Worm (Caenorhabditis elegans): ENCODE measurements around the gene tif-1A.

tif-1A gene

DNA sequence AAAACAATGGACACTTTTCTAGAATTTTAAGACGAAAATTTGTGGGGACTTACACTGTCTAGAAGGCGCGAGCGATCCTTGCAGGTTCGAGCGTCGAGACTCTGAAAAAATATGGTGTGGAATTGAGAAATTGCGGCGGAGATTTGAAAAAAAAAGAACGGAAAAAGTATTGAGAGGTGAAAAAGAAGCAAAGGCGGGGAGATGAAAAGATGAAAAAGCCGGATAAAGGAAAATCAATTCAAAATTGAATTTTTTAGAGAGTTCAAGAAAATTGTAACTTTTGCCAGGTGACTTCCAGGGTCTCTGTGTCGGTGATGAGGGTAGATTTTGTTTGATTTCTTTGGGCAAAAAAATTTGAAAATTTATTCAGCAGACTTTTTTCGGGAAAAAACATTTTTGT is 27.6 kb downstream of the tif-1A start, which contains the start of gene msi-1:
msi-1 (minus strand) TSS at position 101 of the 400 bp plus-strand sequence.
- TF ChIP-seq pat-9 (tag; optimal IDR thresholded peaks at IDR 0.05) (no peak), ref-2 (tag; optimal IDR thresholded peaks at IDR 0.05) (no peak), Y22D7AL.16 (tag; optimal IDR thresholded peaks at IDR 0.05) (no peak), eyg-1 (tag; optimal IDR thresholded peaks at IDR 0.05) (no peak), ceh-22 (tag; optimal IDR thresholded peaks at IDR 0.05) (no peak), syd-9 (tag; optimal IDR thresholded peaks at IDR 0.05) (no peak), fkh-6 (tag; optimal IDR thresholded peaks at IDR 0.05) (no peak), sox-4 (tag; optimal IDR thresholded peaks at IDR 0.05) (no peak), C38D4.7 (GFP tag; optimal IDR thresholded peaks at IDR 0.05) (no peak), elt-4 (tag; optimal IDR thresholded peaks at IDR 0.05) (no peak), ceh-45 (GFP tag; IDR thresholded peaks at IDR 0.05) (no peak), mec-3 (tag; optimal IDR thresholded peaks at IDR 0.05; ENCODE audit: borderline replicate concordance) (no peak), hlh-8 (tag; optimal IDR thresholded peaks at IDR 0.05) (no peak), rnt-1 (tag; optimal IDR thresholded peaks at IDR 0.05) (no peak), ceh-31 (tag; optimal IDR thresholded peaks at IDR 0.05) (no peak), che-1 (tag; optimal IDR thresholded peaks at IDR 0.05) (no peak), gmeb-2 (tag; optimal IDR thresholded peaks at IDR 0.05) (no peak)

DNA sequence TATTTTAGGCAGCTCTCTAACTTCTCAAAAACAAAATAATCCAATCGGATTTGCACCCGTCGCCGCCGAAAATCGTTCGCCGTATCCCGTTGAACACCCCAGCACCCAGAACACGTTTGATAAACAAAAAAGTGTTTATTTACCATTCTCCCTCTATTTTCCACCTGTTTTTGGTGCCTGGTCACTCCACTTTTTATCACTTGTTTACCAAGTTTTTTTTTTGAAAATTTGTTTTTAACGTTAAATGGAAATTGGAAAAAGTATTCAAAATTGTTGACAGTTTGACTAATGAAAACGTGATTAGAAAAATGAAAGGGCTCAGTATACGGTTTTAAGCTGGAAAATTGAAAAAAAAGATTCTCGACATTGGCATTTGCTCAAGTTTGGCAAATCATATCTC is 28.9 kb downstream of the tif-1A start:
- TF ChIP-seq dve-1 (tag; optimal IDR thresholded peaks at IDR 0.05): no peak
- TF ChIP-seq pqm-1 (tag; optimal IDR thresholded peaks at IDR 0.05): no peak
- TF ChIP-seq madf-2 (tag; optimal IDR thresholded peaks at IDR 0.05): no peak
- no peak for TF ChIP-seq unc-86 (tag; optimal IDR thresholded peaks at IDR 0.05)
- TF ChIP-seq ceh-30 (tag; optimal IDR thresholded peaks at IDR 0.05): no peak

DNA sequence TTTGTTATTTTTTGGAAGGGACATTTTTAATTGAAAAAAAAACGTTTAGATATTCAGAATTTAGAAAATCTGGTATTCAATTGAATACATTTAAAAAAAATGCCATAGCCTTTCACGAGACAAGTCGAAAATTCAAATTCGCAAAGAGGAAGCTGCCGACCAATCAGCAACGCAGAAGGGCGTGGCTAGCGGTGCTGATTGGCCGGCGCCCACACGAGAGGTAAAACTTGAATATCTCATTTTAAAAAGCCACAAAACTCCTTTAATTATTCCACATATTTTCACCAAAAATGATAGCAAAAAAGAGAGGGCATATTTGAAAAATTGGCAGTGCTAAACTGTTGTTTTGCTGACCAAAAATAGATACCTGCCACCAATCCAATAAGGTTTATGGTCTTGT is 29.4 kb downstream of the tif-1A start:
- TF ChIP-seq unc-86 (tag; optimal IDR thresholded peaks at IDR 0.05) (no peak), nfya-1 (tag; optimal IDR thresholded peaks at IDR 0.05) (peak; percentile 79)

DNA sequence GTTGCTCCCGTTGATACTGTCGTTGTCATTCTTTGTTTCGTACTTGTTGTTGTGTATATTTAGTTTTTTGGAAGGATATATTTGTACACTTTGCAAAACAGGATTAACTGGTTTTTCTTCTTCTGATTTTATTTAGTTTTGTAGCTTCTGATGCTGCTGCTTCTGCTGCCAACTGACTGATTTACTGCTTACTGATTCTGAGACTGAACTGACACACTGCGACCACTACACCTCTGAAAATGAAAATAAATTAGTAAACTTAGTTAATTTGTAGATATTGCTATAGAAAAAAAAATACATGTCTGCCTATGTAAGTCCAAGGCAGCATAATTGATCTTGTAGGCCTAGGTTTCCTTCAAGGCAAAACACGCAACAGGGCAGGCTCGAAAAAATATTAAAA is 31.2 kb downstream of the tif-1A start, which contains the start of gene R10E9.4:
R10E9.4 (minus strand) TSS at position 101 of the 400 bp plus-strand sequence.
- TF ChIP-seq pag-3 (tag; optimal IDR thresholded peaks at IDR 0.05; ENCODE audit: borderline replicate concordance) (no peak), ceh-2 (tag; optimal IDR thresholded peaks at IDR 0.05) (no peak), ceh-22 (tag; optimal IDR thresholded peaks at IDR 0.05) (no peak), unc-3 (GFP tag; conservative IDR thresholded peaks at IDR 0.05) (no peak), unc-3 (tag; optimal IDR thresholded peaks at IDR 0.05) (no peak)

DNA sequence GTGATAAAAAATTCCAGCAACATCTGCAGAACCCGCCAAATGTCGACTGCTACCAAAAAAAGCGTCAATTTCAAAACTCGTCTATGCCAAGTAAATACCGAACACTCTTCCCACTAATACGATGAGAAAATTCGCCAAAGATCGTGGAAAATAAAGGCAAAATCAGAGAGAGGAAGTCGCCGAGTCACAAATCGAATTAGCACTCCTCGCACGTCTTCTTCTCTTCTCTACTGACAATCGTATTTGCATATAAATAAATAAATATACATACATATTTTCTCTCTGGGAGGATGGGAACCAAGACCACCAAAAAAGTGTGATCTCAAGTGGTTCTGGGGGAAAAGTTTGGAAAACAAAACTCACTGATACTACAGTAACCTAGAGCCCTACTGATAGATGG is 33.5 kb downstream of the tif-1A start:
- peak; percentile 89 for TF ChIP-seq unc-42 (tag; optimal IDR thresholded peaks at IDR 0.05)
- no peak for TF ChIP-seq dve-1 (tag; optimal IDR thresholded peaks at IDR 0.05)

DNA sequence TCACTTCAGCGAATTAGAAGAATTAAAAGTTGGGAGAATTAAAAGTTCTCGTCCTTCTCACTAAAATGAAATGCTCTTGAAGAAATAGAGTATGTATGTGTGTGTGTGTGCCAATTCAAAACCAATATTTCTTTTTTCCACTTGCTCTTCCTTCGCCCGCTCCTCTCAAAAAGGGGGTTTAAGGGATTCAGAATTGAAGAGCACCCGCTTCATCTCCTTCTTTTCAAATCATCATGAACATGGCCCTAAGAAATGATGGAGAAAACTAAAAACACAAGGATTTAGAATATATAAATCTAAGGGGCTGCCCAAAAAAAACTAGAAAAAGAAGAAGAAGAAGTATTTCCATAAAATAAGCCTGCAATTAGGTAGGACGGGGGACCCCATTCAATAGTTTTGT is 34.8 kb downstream of the tif-1A start:
- TF ChIP-seq che-1 (tag; optimal IDR thresholded peaks at IDR 0.05) (no peak), ceh-34 (tag; optimal IDR thresholded peaks at IDR 0.05) (no peak), syd-9 (tag; optimal IDR thresholded peaks at IDR 0.05) (no peak), ceh-24 (tag; optimal IDR thresholded peaks at IDR 0.05) (no peak), fkh-10 (GFP tag; optimal IDR thresholded peaks at IDR 0.05) (no peak), T23F11.4 (GFP tag; optimal IDR thresholded peaks at IDR 0.05) (no peak)

DNA sequence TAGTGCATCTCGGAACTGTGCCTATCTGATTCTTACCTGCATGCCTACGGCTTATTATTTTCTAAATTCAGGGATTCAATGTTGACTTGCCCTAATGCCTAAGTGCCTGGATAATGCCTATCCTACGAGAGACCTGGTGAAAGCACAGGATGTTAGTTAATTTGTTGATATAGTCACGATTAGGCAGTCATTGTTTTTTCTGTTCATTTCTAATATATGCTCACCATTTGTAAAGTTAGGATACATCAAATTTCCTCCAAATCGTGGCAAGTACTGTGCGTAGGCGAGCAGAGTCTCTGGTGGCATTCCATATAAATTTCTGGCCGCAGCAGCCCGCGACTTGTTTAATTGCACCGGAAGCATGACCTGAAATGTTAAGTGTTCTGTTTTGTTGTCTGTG is 37.8 kb downstream of the tif-1A start:
- TF ChIP-seq che-1 (tag; optimal IDR thresholded peaks at IDR 0.05) (no peak), C38D4.7 (GFP tag; optimal IDR thresholded peaks at IDR 0.05) (no peak), gmeb-2 (tag; optimal IDR thresholded peaks at IDR 0.05) (no peak), pha-4 (tag; optimal IDR thresholded peaks at IDR 0.05) (no peak), ceh-18 (tag; optimal IDR thresholded peaks at IDR 0.05) (no peak), unc-86 (tag; optimal IDR thresholded peaks at IDR 0.05) (no peak), eyg-1 (tag; optimal IDR thresholded peaks at IDR 0.05) (no peak), hlh-13 (GFP tag; optimal IDR thresholded peaks at IDR 0.05) (no peak), ref-2 (tag; optimal IDR thresholded peaks at IDR 0.05) (no peak), nhr-11 (tag; optimal IDR thresholded peaks at IDR 0.05) (no peak), K09A11.1 (tag; optimal IDR thresholded peaks at IDR 0.05; ENCODE audit: insufficient read depth) (no peak), pat-9 (tag; optimal IDR thresholded peaks at IDR 0.05) (no peak), elt-4 (tag; optimal IDR thresholded peaks at IDR 0.05) (no peak), pag-3 (tag; optimal IDR thresholded peaks at IDR 0.05; ENCODE audit: borderline replicate concordance) (no peak), ceh-30 (tag; optimal IDR thresholded peaks at IDR 0.05) (no peak), unc-42 (tag; optimal IDR thresholded peaks at IDR 0.05) (no peak), fkh-6 (tag; optimal IDR thresholded peaks at IDR 0.05) (no peak)

Measured in whole organism, late embryonic.